Worm (Caenorhabditis elegans) whole organism, late embryonic: ENCODE results near the gene srr-3.

Experiments used
- ceh-24 ChIP-seq: sonication (generic microtip); optimal IDR thresholded peaks from 2 replicates; lab custom pipeline; 2016; ENCODE audit warnings: mild to moderate bottlenecking, missing genetic modification characterization, missing compliant biosample characterization
- ceh-6 ChIP-seq: fragments of 200-800 bp; sonication (Bioruptor generic); optimal IDR thresholded peaks from 2 replicates; lab custom pipeline; 2018; ENCODE audit warnings: mild to moderate bottlenecking, missing genetic modification characterization, missing compliant biosample characterization
- hlh-30 ChIP-seq: sonication (generic microtip); optimal IDR thresholded peaks from 2 replicates; lab custom pipeline; 2017; ENCODE audit warnings: antibody characterized with exemption, missing genetic modification characterization, missing compliant biosample characterization; ENCODE audit not compliant: insufficient read depth
- nhr-11 ChIP-seq: fragments of 150-350 bp; optimal IDR thresholded peaks from 2 replicates; lab custom pipeline; 2014; ENCODE audit warnings: missing biosample characterization, missing genetic modification characterization
- pqm-1 ChIP-seq: sonication (generic microtip); optimal IDR thresholded peaks from 2 replicates; lab custom pipeline; 2016; ENCODE audit warnings: missing genetic modification characterization, missing compliant biosample characterization
- tbx-7 ChIP-seq: sonication (generic microtip); optimal IDR thresholded peaks from 2 replicates; lab custom pipeline; 2016; ENCODE audit warnings: missing genotype, missing genetic modification characterization, missing compliant biosample characterization
- ztf-16 ChIP-seq: sonication (generic microtip); optimal IDR thresholded peaks from 2 replicates; lab custom pipeline; 2017; ENCODE audit warnings: missing genetic modification characterization, missing compliant biosample characterization

DNA sequence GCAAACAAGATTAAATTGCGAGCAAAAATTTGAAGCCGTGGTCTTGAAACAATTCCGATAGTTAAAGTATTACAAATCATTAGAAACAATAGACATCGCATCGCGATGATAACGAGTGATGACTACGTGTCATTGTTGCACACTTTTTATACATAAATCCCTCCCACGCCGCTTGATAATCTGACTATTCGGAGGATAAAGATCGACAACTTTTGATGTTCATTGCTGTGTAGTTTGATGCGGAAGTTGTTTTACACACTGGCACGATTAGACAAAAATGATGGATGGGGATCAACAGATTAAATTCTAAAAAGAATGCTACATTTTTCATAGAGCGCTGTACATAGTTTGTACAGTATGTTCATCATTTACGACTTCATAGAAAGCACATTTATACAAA, 29.3 kb downstream of the srr-3 start, which contains the start of gene T08G3.11:
- TF ChIP-seq nhr-11 (tag; lab: Kevin White, UChicago), result no peak
- TF ChIP-seq tbx-7 (tag; lab: Kevin White, UChicago), result no peak
- no peak for TF ChIP-seq ceh-6 (GFP tag; lab: Kevin White, UChicago)
- no peak for TF ChIP-seq ceh-24
- TF ChIP-seq hlh-30, result no peak
- no peak for TF ChIP-seq pqm-1
- TF ChIP-seq ztf-16, result no peak
